Worm (Caenorhabditis elegans): Measurements from ENCODE around the gene dcr-1.

Gene dcr-1

DNA sequence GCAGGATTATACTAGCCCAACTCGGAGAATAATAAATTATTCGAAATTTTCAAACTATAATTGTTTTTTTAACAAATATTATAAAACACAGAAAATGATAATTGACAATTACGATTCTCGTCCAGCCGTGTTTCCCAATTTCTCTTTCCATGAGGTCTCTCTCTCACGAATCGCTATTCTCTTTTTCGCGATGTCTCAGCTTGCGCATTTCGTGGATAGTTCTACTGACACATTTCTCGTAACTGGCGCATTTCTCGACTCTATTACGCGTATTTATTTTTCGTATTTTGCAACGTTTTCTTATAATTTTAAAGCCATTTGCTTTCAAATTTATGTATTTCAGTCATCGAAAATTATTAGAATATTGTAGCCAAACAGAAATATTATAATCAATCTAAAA, 36.3 kb downstream of the dcr-1 start (continued):
- TF ChIP-seq egrh-3 (GFP tag; IDR thresholded peaks at IDR 0.05) (peak; percentile 90), lin-54 (GFP tag; optimal IDR thresholded peaks at IDR 0.05) (peak; percentile 96), ceh-40 (GFP tag; IDR thresholded peaks at IDR 0.05) (peak; percentile 83), efl-1 (GFP tag; optimal IDR thresholded peaks at IDR 0.05) (peak; percentile 83), rpc-1 (optimal IDR thresholded peaks at IDR 0.05) (peak; percentile 7), rpc-1 (tag; optimal IDR thresholded peaks at IDR 0.05) (peak; percentile 20), ekl-4 (GFP tag; IDR thresholded peaks at IDR 0.05) (peak; percentile 93), snpc-1.3 (tag; optimal IDR thresholded peaks at IDR 0.05; ENCODE audit: insufficient read depth) (peak; percentile 89), mel-28 (tag; optimal IDR thresholded peaks at IDR 0.05; ENCODE audit: borderline replicate concordance) (peak; percentile 77), sptf-2 (GFP tag; optimal IDR thresholded peaks at IDR 0.05) (peak; percentile 96), ceh-100 (GFP tag; IDR thresholded peaks at IDR 0.05) (peak; percentile 100), hsf-1 (GFP tag; IDR thresholded peaks at IDR 0.05) (peak; percentile 71), snpc-1.1 (tag; optimal IDR thresholded peaks at IDR 0.05; ENCODE audit: insufficient read depth) (peak; percentile 78), T26A5.8 (tag; optimal IDR thresholded peaks at IDR 0.05) (no peak), unc-130 (GFP tag; optimal IDR thresholded peaks at IDR 0.05) (peak; percentile 99), tbx-9 (tag; optimal IDR thresholded peaks at IDR 0.05; ENCODE audit: borderline replicate concordance) (no peak), aptf-3 (GFP tag; IDR thresholded peaks at IDR 0.05) (peak; percentile 55; the same call in 1 of the 2 replicates), tlf-1 (GFP tag; optimal IDR thresholded peaks at IDR 0.05) (peak; percentile 93), pha-4 (tag; optimal IDR thresholded peaks at IDR 0.05) (peak; percentile 95), bed-2 (GFP tag; IDR thresholded peaks at IDR 0.05) (peak; percentile 99), ceh-79 (tag; optimal IDR thresholded peaks at IDR 0.05) (peak; percentile 51), F52B5.7 (tag; optimal IDR thresholded peaks at IDR 0.05) (no peak), bed-1 (GFP tag; IDR thresholded peaks at IDR 0.05) (no peak), let-526 (GFP tag; IDR thresholded peaks at IDR 0.05) (peak; percentile 99), Y67H2A.10 (GFP tag; conservative IDR thresholded peaks at IDR 0.05) (peak; percentile 98), nhr-90 (tag; optimal IDR thresholded peaks at IDR 0.05) (peak; percentile 96), F57A8.1 (GFP tag; optimal IDR thresholded peaks at IDR 0.05) (no peak), fkh-3 (tag; optimal IDR thresholded peaks at IDR 0.05) (no peak), ets-4 (GFP tag; optimal IDR thresholded peaks at IDR 0.05) (peak; percentile 74), D2030.7 (GFP tag; IDR thresholded peaks at IDR 0.05) (peak; percentile 97), ztf-6 (GFP tag; IDR thresholded peaks at IDR 0.05) (peak; percentile 99), B0035.1 (tag; optimal IDR thresholded peaks at IDR 0.05) (peak; percentile 92), dox-1 (GFP tag; IDR thresholded peaks at IDR 0.05) (peak; percentile 99), mcd-1 (GFP tag; IDR thresholded peaks at IDR 0.05) (peak; percentile 93), rcor-1 (GFP tag; IDR thresholded peaks at IDR 0.05) (peak; percentile 97), nhr-80 (tag; optimal IDR thresholded peaks at IDR 0.05) (peak; percentile 99), T07F8.4 (tag; optimal IDR thresholded peaks at IDR 0.05) (peak; percentile 96), Y53G8AR.9 (GFP tag; conservative IDR thresholded peaks at IDR 0.05) (peak; percentile 92)

DNA sequence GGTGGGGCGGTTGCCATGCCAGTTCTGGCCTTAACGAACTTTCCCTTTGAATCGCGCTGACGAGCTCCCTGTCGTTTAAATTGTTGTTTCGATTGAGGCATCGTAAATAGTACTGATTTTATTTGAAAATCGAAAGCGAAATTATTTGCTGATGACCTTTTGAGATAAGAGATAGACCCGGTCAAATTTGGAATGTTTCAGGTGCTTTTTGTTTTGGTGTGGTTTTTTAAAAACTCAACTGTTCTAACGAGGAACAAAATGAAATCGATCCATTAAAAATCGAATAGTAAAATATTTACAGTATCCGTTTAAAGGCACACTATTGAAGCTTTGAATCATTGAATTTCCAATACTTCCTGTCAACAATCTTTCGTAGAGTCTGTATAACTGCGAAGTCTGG, 37.3 kb downstream of the dcr-1 start, which contains the start of gene K12H4.6:
TSS of gene K12H4.6 (minus strand) at position 101 of the 400 bp plus-strand sequence.
- TF ChIP-seq madf-6 (GFP tag; IDR thresholded peaks at IDR 0.05) = no peak
- no peak for TF ChIP-seq Y56A3A.18 (GFP tag; IDR thresholded peaks at IDR 0.05)
- TF ChIP-seq tbx-9 (tag; optimal IDR thresholded peaks at IDR 0.05; ENCODE audit: borderline replicate concordance) = no peak
- TF ChIP-seq lir-1 (GFP tag; conservative IDR thresholded peaks at IDR 0.05) = no peak
- TF ChIP-seq egrh-3 (GFP tag; IDR thresholded peaks at IDR 0.05) = no peak
- no peak for TF ChIP-seq unc-62 (GFP tag; optimal IDR thresholded peaks at IDR 0.05)
- TF ChIP-seq Y53F4B.3 (GFP tag; IDR thresholded peaks at IDR 0.05) = no peak

Data from whole organism, young adult.